Fruit fly (Drosophila melanogaster) whole organism, adult: ENCODE results near the gene Dup99B.

Source experiments
- CG11617 ChIP-seq: fragments of 200-800 bp; sonication (Bioruptor generic); optimal IDR thresholded peaks from 2 replicates; lab custom pipeline; 2017; ENCODE audit warnings: mild to moderate bottlenecking, missing biosample characterization, missing genetic modification reagents, missing genetic modification characterization
- CG12768 ChIP-seq: fragments of 200-800 bp; sonication (Bioruptor generic); optimal IDR thresholded peaks from 2 replicates; lab custom pipeline; 2017; ENCODE audit warnings: missing biosample characterization, missing genetic modification characterization, mild to moderate bottlenecking, moderate library complexity, missing genetic modification reagents
- CG14711 ChIP-seq: fragments of 200-800 bp; sonication (Bioruptor generic); optimal IDR thresholded peaks from 2 replicates; lab custom pipeline; 2018; ENCODE audit warnings: missing biosample characterization, mild to moderate bottlenecking, missing genetic modification characterization, moderate library complexity
- CG1620 ChIP-seq: fragments of 200-800 bp; sonication (Bioruptor generic); optimal IDR thresholded peaks from 2 replicates; lab custom pipeline; 2016; ENCODE audit warnings: missing biosample characterization, missing genetic modification characterization
- CG33017 ChIP-seq: fragments of 200-800 bp; sonication (Bioruptor generic); optimal IDR thresholded peaks from 2 replicates; lab custom pipeline; 2018; ENCODE audit warnings: missing biosample characterization, mild to moderate bottlenecking, missing genetic modification characterization, moderate library complexity
- CG5204 ChIP-seq: fragments of 200-800 bp; sonication (Bioruptor generic); optimal IDR thresholded peaks from 2 replicates; lab custom pipeline; 2016; ENCODE audit warnings: missing biosample characterization, missing genetic modification characterization
- CG7045 ChIP-seq: fragments of 200-800 bp; sonication (Bioruptor generic); optimal IDR thresholded peaks from 2 replicates; lab custom pipeline; 2017; ENCODE audit warnings: missing biosample characterization, mild to moderate bottlenecking, missing genetic modification characterization
- CG7101 ChIP-seq: fragments of 200-800 bp; sonication (Bioruptor generic); optimal IDR thresholded peaks from 2 replicates; lab custom pipeline; 2018; ENCODE audit warnings: missing biosample characterization, mild to moderate bottlenecking, missing genetic modification characterization, moderate library complexity
- Clk ChIP-seq: fragments of 200-800 bp; sonication (Bioruptor generic); optimal IDR thresholded peaks from 2 replicates; lab custom pipeline; 2017; ENCODE audit warnings: missing biosample characterization, missing genetic modification characterization
- Crg-1 ChIP-seq: fragments of 200-800 bp; sonication (Bioruptor generic); optimal IDR thresholded peaks from 2 replicates; lab custom pipeline; 2016; ENCODE audit warnings: missing biosample characterization, missing genetic modification characterization
- Hr96 ChIP-seq: fragments of 200-800 bp; sonication (Bioruptor generic); optimal IDR thresholded peaks from 2 replicates; lab custom pipeline; 2016; ENCODE audit warnings: missing biosample characterization, missing genetic modification characterization
- Mnt ChIP-seq: fragments of 200-800 bp; sonication (Bioruptor generic); optimal IDR thresholded peaks from 2 replicates; lab custom pipeline; 2016; ENCODE audit warnings: missing biosample characterization, mild to moderate bottlenecking, missing genetic modification characterization
- bab1 ChIP-seq: fragments of 200-800 bp; sonication (Bioruptor generic); optimal IDR thresholded peaks from 3 replicates; lab custom pipeline; 2019; ENCODE audit warnings: missing biosample characterization, mild to moderate bottlenecking, missing genetic modification characterization, moderate library complexity
- cic ChIP-seq: fragments of 200-800 bp; sonication (Bioruptor generic); optimal IDR thresholded peaks from 2 replicates; lab custom pipeline; 2017; ENCODE audit warnings: missing biosample characterization, mild to moderate bottlenecking, missing genetic modification characterization, moderate library complexity
- cnc ChIP-seq, 2 experiments: fragments of >200 bp; optimal IDR thresholded peaks; 2 replicates each; lab custom pipeline; 2017
- kay ChIP-seq: fragments of 200-800 bp; sonication (Bioruptor generic); peaks from one replicate; lab custom pipeline; 2016; ENCODE audit warnings: missing biosample characterization, missing genetic modification characterization, borderline replicate concordance
- ovo ChIP-seq: fragments of 200-800 bp; sonication (Bioruptor generic); optimal IDR thresholded peaks from 2 replicates; lab custom pipeline; 2016; ENCODE audit warnings: missing biosample characterization, missing genetic modification characterization
- pad ChIP-seq: fragments of 200-800 bp; sonication (Bioruptor generic); optimal IDR thresholded peaks from 3 replicates; lab custom pipeline; 2017; ENCODE audit warnings: missing biosample characterization, missing genetic modification characterization, mild to moderate bottlenecking, moderate library complexity, missing genetic modification reagents
- tj ChIP-seq: fragments of 200-800 bp; sonication (Bioruptor generic); optimal IDR thresholded peaks from 3 replicates; lab custom pipeline; 2017; ENCODE audit warnings: missing biosample characterization, mild to moderate bottlenecking, missing genetic modification characterization, moderate library complexity
- toe ChIP-seq: fragments of 200-800 bp; sonication (Bioruptor generic); optimal IDR thresholded peaks from 2 replicates; lab custom pipeline; 2016; ENCODE audit warnings: missing biosample characterization, missing genetic modification characterization

Gene Dup99B

DNA sequence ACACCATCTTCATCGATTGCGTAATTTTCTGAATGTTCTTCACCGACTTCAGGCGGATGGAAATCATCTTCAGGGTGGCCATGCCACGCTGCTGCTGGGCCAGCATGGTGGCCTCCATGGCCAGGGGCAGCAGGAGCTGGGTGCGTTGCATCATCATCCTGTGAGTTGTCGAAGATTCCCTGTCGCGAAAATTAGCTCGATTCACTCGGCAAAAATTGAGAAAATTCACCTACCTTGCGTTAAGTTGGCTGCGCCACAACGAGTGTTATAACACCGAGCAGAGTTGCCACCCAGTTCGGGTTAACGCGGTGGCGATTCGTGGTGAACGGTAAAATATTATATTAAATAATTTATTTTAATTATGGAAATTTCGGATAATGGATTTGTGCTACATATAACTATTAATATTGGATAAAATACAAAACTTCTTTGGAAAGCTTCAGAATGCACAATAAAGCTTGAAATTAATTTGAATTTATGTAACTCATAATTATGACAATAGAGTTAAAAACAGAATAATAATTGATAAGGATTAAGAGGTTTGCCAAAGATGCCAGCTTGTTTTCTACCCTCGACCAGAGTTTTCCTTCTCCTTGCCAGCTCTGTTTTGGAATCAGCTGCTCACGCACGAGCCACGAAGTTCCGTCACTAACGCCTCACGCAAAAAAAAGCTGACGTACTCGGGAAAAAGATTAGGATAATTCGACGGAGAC, 33.6 kb upstream of the Dup99B start, which contains the start of the genes ATPsyngamma and yata:
ATPsyngamma (minus strand) TSS at position 573 of the 713 bp plus-strand sequence.
yata (plus strand) TSS at position 629 of the 713 bp plus-strand sequence.
- TF ChIP-seq CG14711 (tag; lab: Kevin White, UChicago), result peak; percentile 82
- peak; percentile 35 for TF ChIP-seq pad (GFP tag; lab: Kevin White, UChicago)
- TF ChIP-seq kay, result no peak
- TF ChIP-seq CG11617 (GFP tag; lab: Kevin White, UChicago), result peak; percentile 55
- peak; percentile 28 for TF ChIP-seq CG7045 (GFP tag; lab: Kevin White, UChicago)
- TF ChIP-seq ovo (GFP tag; lab: Kevin White, UChicago), result peak; percentile 57
- no peak for TF ChIP-seq cic (GFP tag; lab: Kevin White, UChicago)
- no peak for TF ChIP-seq Hr96 (GFP tag; lab: Kevin White, UChicago)
- no peak for TF ChIP-seq Crg-1
- peak; percentile 64 for TF ChIP-seq CG7101 (tag; lab: Kevin White, UChicago)
- TF ChIP-seq bab1 (GFP tag; lab: Kevin White, UChicago), result peak; percentile 22
- no peak for TF ChIP-seq CG1620
- no peak for TF ChIP-seq CG12768 (GFP tag; lab: Kevin White, UChicago)
- TF ChIP-seq Clk, result no peak
- peak; percentile 52 for TF ChIP-seq Mnt (GFP tag; lab: Kevin White, UChicago)
- TF ChIP-seq CG5204 (GFP tag; lab: Kevin White, UChicago), result no peak
- no peak for TF ChIP-seq toe
- peak; percentile 91 for TF ChIP-seq tj

dm6 chr3R:29745056-29745455, 29.9 kb upstream of the Dup99B start, which contains the start of the genes Wdr24 and IntS11:
Gene Wdr24, minus strand, starts transcription at chr3R:29745092.
Gene IntS11, plus strand, starts transcription at chr3R:29745337.
- peak; percentile 99 for TF ChIP-seq CG7101 (tag; lab: Kevin White, UChicago)
- peak; percentile 92 for TF ChIP-seq bab1 (GFP tag; lab: Kevin White, UChicago)
- TF ChIP-seq Crg-1, result peak; percentile 96
- TF ChIP-seq Mnt (GFP tag; lab: Kevin White, UChicago), result peak; percentile 85
- TF ChIP-seq ovo (GFP tag; lab: Kevin White, UChicago), result no peak
- TF ChIP-seq Hr96 (GFP tag; lab: Kevin White, UChicago), result no peak
- peak; percentile 97 for TF ChIP-seq CG7045 (GFP tag; lab: Kevin White, UChicago)
- peak; percentile 92 for TF ChIP-seq CG11617 (GFP tag; lab: Kevin White, UChicago)
- peak; percentile 91 for TF ChIP-seq CG1620
- TF ChIP-seq kay, result no peak
- peak; percentile 97 for TF ChIP-seq CG12768 (GFP tag; lab: Kevin White, UChicago)
- TF ChIP-seq Clk, result peak; percentile 55
- peak; percentile 67 for TF ChIP-seq tj
- no peak for TF ChIP-seq CG5204 (GFP tag; lab: Kevin White, UChicago)
- TF ChIP-seq CG14711 (tag; lab: Kevin White, UChicago), result peak; percentile 93
- no peak for TF ChIP-seq toe
- TF ChIP-seq CG33017 (tag; lab: Kevin White, UChicago), result peak; percentile 96
- TF ChIP-seq pad (GFP tag; lab: Kevin White, UChicago), result peak; percentile 87
- peak; percentile 80 for TF ChIP-seq cic (GFP tag; lab: Kevin White, UChicago)

DNA sequence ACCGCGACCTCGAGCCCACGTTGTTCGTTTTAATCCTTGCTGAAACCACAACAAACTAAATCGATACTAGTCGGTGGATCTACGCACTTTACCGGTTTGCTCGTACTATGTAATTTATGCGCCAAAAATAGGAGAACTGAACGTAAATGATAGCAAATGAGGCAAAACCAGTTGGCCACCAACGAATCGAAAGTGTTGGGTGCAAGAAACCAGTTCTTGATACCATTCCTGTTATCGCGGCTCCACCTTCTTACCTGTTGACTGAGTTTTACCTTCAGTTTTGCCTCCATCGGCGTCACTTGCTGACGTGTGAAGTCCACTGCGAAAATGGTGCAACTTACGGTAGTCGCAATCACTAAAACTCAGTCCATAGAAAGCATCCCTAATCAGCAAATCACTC, 24.9 kb upstream of the Dup99B start:
- TF ChIP-seq CG11617 (GFP tag; lab: Kevin White, UChicago), result no peak
- no peak for TF ChIP-seq Hr96 (GFP tag; lab: Kevin White, UChicago)
- TF ChIP-seq CG1620, result no peak
- TF ChIP-seq ovo (GFP tag; lab: Kevin White, UChicago), result no peak
- TF ChIP-seq tj, result no peak
- TF ChIP-seq kay, result no peak
- no peak for TF ChIP-seq Mnt (GFP tag; lab: Kevin White, UChicago)
- no peak for TF ChIP-seq toe
- TF ChIP-seq CG14711 (tag; lab: Kevin White, UChicago), result no peak

DNA sequence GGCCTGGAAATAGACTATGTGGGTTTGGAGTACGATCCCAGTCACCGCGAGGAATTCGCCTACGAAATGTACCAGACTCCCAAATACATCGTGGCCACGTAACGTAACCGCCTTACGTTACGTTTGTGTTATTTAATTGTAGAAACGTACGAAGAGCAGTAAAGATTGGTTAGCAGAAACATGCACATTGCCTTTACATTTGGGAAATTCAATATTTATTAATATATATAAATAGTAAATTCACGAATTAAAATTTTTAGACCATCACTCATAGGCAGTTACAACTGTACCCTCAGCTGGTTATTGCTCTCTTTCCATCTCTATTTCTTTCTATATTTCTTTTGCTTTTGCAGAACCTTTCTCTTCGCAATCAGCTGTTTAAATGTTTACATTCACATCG, 22.7 kb upstream of the Dup99B start, which contains the start of gene Gnpnat:
Gnpnat (plus strand) TSS at position 385 of the 400 bp plus-strand sequence.
- TF ChIP-seq CG14711 (tag; lab: Kevin White, UChicago) (peak; percentile 54), CG7101 (tag; lab: Kevin White, UChicago) (peak; percentile 71), Hr96 (GFP tag; lab: Kevin White, UChicago) (no peak), CG1620 (no peak), CG7045 (GFP tag; lab: Kevin White, UChicago) (peak; percentile 54), toe (no peak), ovo (GFP tag; lab: Kevin White, UChicago) (no peak), cic (GFP tag; lab: Kevin White, UChicago) (no peak), Crg-1 (no peak), kay (no peak), CG33017 (tag; lab: Kevin White, UChicago) (peak; percentile 73), CG5204 (GFP tag; lab: Kevin White, UChicago) (no peak), CG12768 (GFP tag; lab: Kevin White, UChicago) (peak; percentile 59), tj (no peak), CG11617 (GFP tag; lab: Kevin White, UChicago) (peak; percentile 61), bab1 (GFP tag; lab: Kevin White, UChicago) (peak; percentile 37), cnc (optimal IDR thresholded peaks at IDR 0.05; lab: Kevin White, UChicago) (no peak), Clk (no peak), Mnt (GFP tag; lab: Kevin White, UChicago) (peak; percentile 33), pad (GFP tag; lab: Kevin White, UChicago) (peak; percentile 15)

dm6 chr3R:29736678-29737093, 21.5 kb upstream of the Dup99B start, which contains the start of the genes CG7601 and CIA30:
Gene CG7601, minus strand, starts transcription at chr3R:29736745.
Gene CIA30, plus strand, starts transcription at chr3R:29736965.
- TF ChIP-seq Hr96 (GFP tag; lab: Kevin White, UChicago) (peak; percentile 100), toe (peak; percentile 100), CG5204 (GFP tag; lab: Kevin White, UChicago) (peak; percentile 98), CG33017 (tag; lab: Kevin White, UChicago) (peak; percentile 98), kay (no peak), ovo (GFP tag; lab: Kevin White, UChicago) (peak; percentile 90), CG7101 (tag; lab: Kevin White, UChicago) (peak; percentile 99), CG12768 (GFP tag; lab: Kevin White, UChicago) (peak; percentile 99), CG1620 (peak; percentile 99), Mnt (GFP tag; lab: Kevin White, UChicago) (peak; percentile 96), CG14711 (tag; lab: Kevin White, UChicago) (peak; percentile 95), CG7045 (GFP tag; lab: Kevin White, UChicago) (peak; percentile 99), cic (GFP tag; lab: Kevin White, UChicago) (peak; percentile 92), tj (peak; percentile 83), cnc (optimal IDR thresholded peaks at IDR 0.05; lab: Kevin White, UChicago) (no peak), Crg-1 (peak; percentile 98), Clk (peak; percentile 97), bab1 (GFP tag; lab: Kevin White, UChicago) (peak; percentile 98), CG11617 (GFP tag; lab: Kevin White, UChicago) (peak; percentile 96), pad (GFP tag; lab: Kevin White, UChicago) (peak; percentile 92)
